Fruit fly (Drosophila melanogaster) whole organism, wandering third instar larva: ENCODE data around the gene GCC185.

Source experiments
- Abd-B ChIP-seq: fragments of >200 bp; optimal IDR thresholded peaks from 2 replicates; lab custom pipeline; 2017; ENCODE audit warnings: missing biosample characterization, missing genetic modification characterization
- CG32264 ChIP-seq: fragments of 200-800 bp; sonication (Bioruptor generic); optimal IDR thresholded peaks from 2 replicates; lab custom pipeline; 2016; ENCODE audit warnings: missing biosample characterization, missing genetic modification characterization
- CG9705 ChIP-seq: fragments of 200-800 bp; sonication (Bioruptor generic); optimal IDR thresholded peaks from 2 replicates; lab custom pipeline; 2018; ENCODE audit warnings: missing biosample characterization, mild to moderate bottlenecking, missing genetic modification characterization
- CrebA ChIP-seq: fragments of 200-800 bp; sonication (Bioruptor generic); optimal IDR thresholded peaks from 2 replicates; lab custom pipeline; 2016; ENCODE audit warnings: missing biosample characterization, mild to moderate bottlenecking, missing genetic modification characterization, borderline replicate concordance
- Dfd ChIP-seq: fragments of >200 bp; optimal IDR thresholded peaks from 2 replicates; lab custom pipeline; 2017; ENCODE audit warnings: missing biosample characterization, missing genetic modification characterization
- Dif ChIP-seq: fragments of 200-275, 200-300 bp; sonication (Bioruptor generic); optimal IDR thresholded peaks from 2 replicates; lab custom pipeline; 2018; ENCODE audit warnings: missing biosample characterization, missing genetic modification characterization; ENCODE audit not compliant: partially characterized antibody
- GATAd ChIP-seq: sonication (Bioruptor generic); optimal IDR thresholded peaks from 2 replicates; lab custom pipeline; 2016; ENCODE audit warnings: missing biosample characterization, missing genetic modification characterization
- HLH106 ChIP-seq: fragments of 200-800 bp; optimal IDR thresholded peaks from 3 replicates; lab custom pipeline; 2019; ENCODE audit warnings: missing biosample characterization, mild to moderate bottlenecking, missing genetic modification characterization, moderate library complexity
- Hnf4 ChIP-seq: fragments of 200-800 bp; sonication (Bioruptor generic); optimal IDR thresholded peaks from 2 replicates; lab custom pipeline; 2016; ENCODE audit warnings: missing biosample characterization, mild to moderate bottlenecking, missing genetic modification characterization
- Hr78 ChIP-seq: fragments of >200 bp; optimal IDR thresholded peaks from 2 replicates; lab custom pipeline; 2017; ENCODE audit warnings: missing biosample characterization, missing genetic modification characterization
- Jra ChIP-seq: sonication (Bioruptor generic); optimal IDR thresholded peaks from 2 replicates; lab custom pipeline; 2016; ENCODE audit warnings: missing biosample characterization, missing genetic modification characterization
- Mio ChIP-seq: sonication (Bioruptor generic); optimal IDR thresholded peaks from 2 replicates; lab custom pipeline; 2016; ENCODE audit warnings: missing biosample characterization, missing genetic modification characterization
- N ChIP-seq: fragments of >200 bp; optimal IDR thresholded peaks from 2 replicates; lab custom pipeline; 2018; ENCODE audit warnings: missing biosample characterization, missing external identifiers, missing genetic modification characterization
- OdsH ChIP-seq: fragments of 200-800 bp; sonication (Bioruptor generic); optimal IDR thresholded peaks from 2 replicates; lab custom pipeline; 2016; ENCODE audit warnings: missing biosample characterization, mild to moderate bottlenecking, missing genetic modification characterization
- Rel ChIP-seq, 2 experiments: fragments of 200-800 bp; sonication (Bioruptor generic) in 1 of 2; optimal IDR thresholded peaks; 2 replicates in 1 of 2; 3 replicates in 1 of 2; lab custom pipeline; 2016 to 2019; ENCODE audit warnings: mild to moderate bottlenecking in 2 of 2, missing biosample characterization in 2 of 2, missing genetic modification characterization in 2 of 2, moderate library complexity in 1 of 2
- Sp1 ChIP-seq: fragments of 200-800 bp; sonication (Bioruptor generic); optimal IDR thresholded peaks from 3 replicates; lab custom pipeline; 2019; ENCODE audit warnings: missing biosample characterization, mild to moderate bottlenecking, missing genetic modification characterization, moderate library complexity
- Vsx2 ChIP-seq: fragments of 200-300, 225-300 bp; sonication (Bioruptor generic); optimal IDR thresholded peaks from 2 replicates; lab custom pipeline; 2018; ENCODE audit warnings: missing biosample characterization, missing genetic modification characterization; ENCODE audit not compliant: partially characterized antibody
- br ChIP-seq: fragments of 200-800 bp; sonication (Bioruptor generic); optimal IDR thresholded peaks from 2 replicates; lab custom pipeline; 2016; ENCODE audit warnings: missing biosample characterization, missing genetic modification characterization
- brk ChIP-seq: fragments of 200-800 bp; sonication (Bioruptor generic); optimal IDR thresholded peaks from 2 replicates; lab custom pipeline; 2016; ENCODE audit warnings: missing biosample characterization, mild to moderate bottlenecking, missing genetic modification characterization
- dl ChIP-seq, 2 experiments: fragments of 175-275, 200-275 bp in 1 of 2; fragments of 200-275 bp in 1 of 2; sonication (Bioruptor generic); optimal IDR thresholded peaks; lab custom pipeline; 2018; ENCODE audit warnings: mild to moderate bottlenecking in 2 of 2, missing biosample characterization in 2 of 2, missing genetic modification characterization in 2 of 2, moderate library complexity in 2 of 2; ENCODE audit not compliant: partially characterized antibody in 2 of 2, insufficient read depth in 1 of 2
- dmrt93B ChIP-seq: fragments of 200-800 bp; sonication (Bioruptor generic); optimal IDR thresholded peaks from 2 replicates; lab custom pipeline; 2018; ENCODE audit warnings: missing biosample characterization, mild to moderate bottlenecking, missing genetic modification characterization
- dsf ChIP-seq: sonication (Bioruptor generic); optimal IDR thresholded peaks from 2 replicates; lab custom pipeline; 2016; ENCODE audit warnings: missing biosample characterization, missing genetic modification characterization, borderline replicate concordance
- foxo ChIP-seq, 2 experiments: fragments of 200-800 bp; sonication (Bioruptor generic); optimal IDR thresholded peaks; 2 replicates in 1 of 2; 3 replicates in 1 of 2; lab custom pipeline; 2016 to 2017; ENCODE audit warnings: missing biosample characterization in 2 of 2, missing genetic modification characterization in 2 of 2
- fru ChIP-seq: fragments of 200-800 bp; sonication (Bioruptor generic); optimal IDR thresholded peaks from 3 replicates; lab custom pipeline; 2016; ENCODE audit warnings: missing biosample characterization, mild to moderate bottlenecking, missing genetic modification characterization
- h ChIP-seq: fragments of 200-800 bp; sonication (Bioruptor generic); optimal IDR thresholded peaks from 3 replicates; lab custom pipeline; 2016; ENCODE audit warnings: missing biosample characterization, mild to moderate bottlenecking, missing genetic modification characterization
- jim ChIP-seq: fragments of 175-275, 200-325 bp; sonication (Bioruptor generic); optimal IDR thresholded peaks from 2 replicates; lab custom pipeline; 2016; ENCODE audit warnings: missing biosample characterization, mild to moderate bottlenecking, missing genetic modification characterization
- pan ChIP-seq: fragments of >200 bp; optimal IDR thresholded peaks from 2 replicates; lab custom pipeline; 2017
- psq ChIP-seq: fragments of 200-800 bp; sonication (Bioruptor generic); optimal IDR thresholded peaks from 3 replicates; lab custom pipeline; 2017; ENCODE audit warnings: missing biosample characterization, mild to moderate bottlenecking, missing genetic modification characterization, moderate library complexity
- rgr ChIP-seq: fragments of 200-800 bp; sonication (Bioruptor generic); optimal IDR thresholded peaks from 3 replicates; lab custom pipeline; 2016; ENCODE audit warnings: missing biosample characterization, mild to moderate bottlenecking, missing genetic modification characterization
- sage ChIP-seq: fragments of 200-800 bp; sonication (Bioruptor generic); optimal IDR thresholded peaks from 2 replicates; lab custom pipeline; 2016; ENCODE audit warnings: missing biosample characterization, mild to moderate bottlenecking, missing genetic modification characterization
- sv ChIP-seq: fragments of 200-800 bp; sonication (Bioruptor generic); optimal IDR thresholded peaks from 3 replicates; lab custom pipeline; 2016; ENCODE audit warnings: missing biosample characterization, missing genetic modification characterization
- tai ChIP-seq: sonication (Bioruptor generic); optimal IDR thresholded peaks from 2 replicates; lab custom pipeline; 2016; ENCODE audit warnings: missing biosample characterization, missing genetic modification characterization
- usp ChIP-seq: fragments of >200 bp; optimal IDR thresholded peaks from 2 replicates; lab custom pipeline; 2017; ENCODE audit warnings: missing biosample characterization, missing genetic modification characterization
- woc ChIP-seq: sonication (Bioruptor generic); optimal IDR thresholded peaks from 2 replicates; lab custom pipeline; 2016; ENCODE audit warnings: missing biosample characterization, mild to moderate bottlenecking, missing genetic modification characterization

The GCC185 gene

DNA sequence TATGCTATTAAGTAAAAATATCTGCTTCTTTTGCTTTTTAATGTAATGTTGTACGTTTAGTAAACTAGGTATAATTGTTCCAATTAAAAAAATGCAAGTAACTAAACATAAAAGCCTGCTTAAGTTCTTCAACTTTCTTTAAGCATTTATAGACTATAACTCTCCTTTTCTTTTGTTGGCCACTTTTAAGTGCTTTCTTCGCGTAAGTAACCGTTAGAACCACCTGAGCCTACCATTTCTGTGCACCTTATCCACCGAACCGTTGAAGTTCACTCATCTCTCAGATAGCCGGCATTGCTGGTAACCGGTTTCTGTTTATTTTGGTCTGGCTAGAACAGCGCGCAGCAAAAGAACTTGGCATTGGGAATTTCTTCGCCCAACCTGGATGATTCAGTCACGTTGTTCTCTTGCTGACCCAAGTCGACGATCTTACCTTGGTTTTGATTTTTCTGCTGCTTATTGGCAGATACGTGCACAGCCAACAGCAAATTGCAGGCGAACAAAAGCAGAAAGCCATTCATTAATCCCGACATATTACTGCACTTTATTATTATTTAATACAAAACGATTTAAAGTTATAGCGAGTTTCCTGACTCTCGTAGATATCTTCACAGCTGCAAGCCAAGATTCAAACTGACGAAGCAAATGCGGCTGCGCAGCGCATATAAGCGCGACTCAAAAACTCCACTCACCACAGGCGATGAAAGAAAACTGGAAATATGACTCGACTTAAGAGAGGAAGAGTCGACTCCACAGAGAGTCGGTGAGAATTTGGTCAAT is 33.8 kb upstream of the GCC185 start, which contains the start of gene CG10005:
TSS of gene CG10005 (minus strand) at position 642 of the 780 bp plus-strand sequence.
- TF ChIP-seq Sp1 (GFP tag; lab: Kevin White, UChicago): peak; percentile 11
- TF ChIP-seq Rel (GFP tag; optimal IDR thresholded peaks at IDR 0.05; lab: Kevin White, UChicago): no peak
- peak; percentile 3 for TF ChIP-seq Rel (tag; optimal IDR thresholded peaks at IDR 0.05; lab: Kevin White, UChicago)
- no peak for TF ChIP-seq Vsx2 (GFP tag; lab: Kevin White, UChicago)
- no peak for TF ChIP-seq GATAd (GFP tag; lab: Kevin White, UChicago)
- TF ChIP-seq CG32264 (GFP tag; lab: Kevin White, UChicago): no peak
- peak; percentile 0 for TF ChIP-seq br
- TF ChIP-seq Hr78 (GFP tag; lab: Kevin White, UChicago): no peak
- no peak for TF ChIP-seq usp (GFP tag; lab: Kevin White, UChicago)
- TF ChIP-seq sv: no peak
- TF ChIP-seq Abd-B: no peak
- no peak for TF ChIP-seq dmrt93B
- TF ChIP-seq Dif (GFP tag; lab: Kevin White, UChicago): peak; percentile 71
- no peak for TF ChIP-seq h (GFP tag; lab: Kevin White, UChicago)
- no peak for TF ChIP-seq pan (lab: Kevin White, UChicago)
- no peak for TF ChIP-seq N (GFP tag; lab: Kevin White, UChicago)
- no peak for TF ChIP-seq psq
- peak; percentile 44 for TF ChIP-seq fru (GFP tag; lab: Kevin White, UChicago)
- TF ChIP-seq dsf (GFP tag; lab: Kevin White, UChicago): no peak
- no peak for TF ChIP-seq brk (GFP tag; lab: Kevin White, UChicago)
- no peak for TF ChIP-seq Dfd (GFP tag; lab: Kevin White, UChicago)
- peak; percentile 19 to 45 for TF ChIP-seq dl (GFP tag; optimal IDR thresholded peaks at IDR 0.05; lab: Kevin White, UChicago; ENCODE audit: insufficient read depth in 1 of 2, partially characterized antibody in 2 of 2)

DNA sequence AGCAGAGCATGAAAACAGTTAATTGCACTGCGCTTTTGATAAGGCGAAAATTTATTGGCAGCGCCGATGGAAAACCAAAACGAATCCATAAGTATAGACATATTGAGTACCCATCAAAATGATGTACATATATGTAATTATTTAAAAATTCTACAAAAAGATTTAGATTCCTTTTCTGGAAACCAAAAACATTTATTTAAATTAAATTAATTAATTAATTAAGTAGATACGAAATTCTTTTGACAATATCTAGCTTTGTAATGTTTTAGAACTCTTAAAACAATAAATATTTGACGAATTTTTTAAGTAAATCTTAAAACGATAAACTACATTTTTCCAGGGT is 33.3 kb upstream of the GCC185 start:
- TF ChIP-seq woc (GFP tag; lab: Kevin White, UChicago): no peak
- TF ChIP-seq CG9705 (GFP tag; lab: Kevin White, UChicago): no peak
- TF ChIP-seq OdsH (GFP tag; lab: Kevin White, UChicago): no peak
- no peak for TF ChIP-seq CrebA (GFP tag; lab: Kevin White, UChicago)
- TF ChIP-seq Abd-B: no peak
- TF ChIP-seq sv: no peak
- TF ChIP-seq Mio (GFP tag; lab: Kevin White, UChicago): no peak
- TF ChIP-seq tai (GFP tag; lab: Kevin White, UChicago): no peak
- TF ChIP-seq GATAd (GFP tag; lab: Kevin White, UChicago): no peak
- no peak for TF ChIP-seq N (GFP tag; lab: Kevin White, UChicago)
- no peak for TF ChIP-seq Jra (GFP tag; lab: Kevin White, UChicago)
- no peak for TF ChIP-seq usp (GFP tag; lab: Kevin White, UChicago)
- TF ChIP-seq rgr (GFP tag; lab: Kevin White, UChicago): no peak
- no peak for TF ChIP-seq sage (GFP tag; lab: Kevin White, UChicago)
- no peak for TF ChIP-seq Hnf4 (GFP tag; lab: Kevin White, UChicago)

DNA sequence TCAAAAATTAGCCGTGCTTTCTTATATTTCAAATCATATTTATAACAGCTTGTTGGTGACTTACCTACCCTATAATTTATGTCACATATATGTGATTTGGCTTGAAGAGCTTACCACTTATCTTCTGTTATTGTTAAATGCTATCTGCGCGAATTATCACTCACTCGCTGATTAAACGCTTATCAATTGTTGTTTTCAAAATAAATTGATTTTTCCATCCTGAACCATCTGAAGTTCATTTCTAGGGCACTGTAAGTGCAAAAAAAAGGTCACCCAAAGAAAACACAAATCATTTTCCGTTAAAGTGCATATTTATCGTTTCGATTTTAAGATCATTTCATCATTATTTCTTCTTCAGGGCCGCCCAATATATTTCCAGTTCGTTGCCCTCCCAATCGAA is 32.3 kb upstream of the GCC185 start:
- TF ChIP-seq CG9705 (GFP tag; lab: Kevin White, UChicago): no peak
- TF ChIP-seq usp (GFP tag; lab: Kevin White, UChicago): no peak
- no peak for TF ChIP-seq sv
- TF ChIP-seq Jra (GFP tag; lab: Kevin White, UChicago): no peak
- TF ChIP-seq Mio (GFP tag; lab: Kevin White, UChicago): no peak
- no peak for TF ChIP-seq dsf (GFP tag; lab: Kevin White, UChicago)
- no peak for TF ChIP-seq foxo (GFP tag; optimal IDR thresholded peaks at IDR 0.05; lab: Kevin White, UChicago)
- no peak for TF ChIP-seq fru (GFP tag; lab: Kevin White, UChicago)
- TF ChIP-seq sage (GFP tag; lab: Kevin White, UChicago): no peak
- TF ChIP-seq pan (lab: Kevin White, UChicago): no peak
- TF ChIP-seq jim: no peak
- no peak for TF ChIP-seq HLH106
- no peak for TF ChIP-seq Hnf4 (GFP tag; lab: Kevin White, UChicago)
- TF ChIP-seq Abd-B: no peak
- no peak for TF ChIP-seq psq
